Worm (Caenorhabditis elegans): ENCODE measurements around the gene mlt-7.

mlt-7 gene

ce11 chrII:4392526-4393057 lies at the start of gene mlt-7:
mlt-7 (plus strand) TSS chrII:4393007.
- 0 out of 2 replicates have a peak, but pooled peaks have one; percentile 38 for TF ChIP-seq lin-26 (GFP tag; IDR thresholded peaks at IDR 0.05)
- TF ChIP-seq F49E8.2 (tag; optimal IDR thresholded peaks at IDR 0.05; ENCODE audit: insufficient read depth) = no peak

ce11 chrII:4344317-4344716 lies 48.5 kb upstream of the mlt-7 start:
- peak; percentile 84 for TF ChIP-seq zfh-2 (GFP tag; conservative IDR thresholded peaks at IDR 0.05)
- TF ChIP-seq hsf-1 (GFP tag; IDR thresholded peaks at IDR 0.05) = no peak
- no peak for TF ChIP-seq ceh-79 (tag; optimal IDR thresholded peaks at IDR 0.05)

ce11 chrII:4350888-4351287 lies 41.9 kb upstream of the mlt-7 start, which contains the start of gene H20J04.9:
H20J04.9 (plus strand) TSS chrII:4351188.
- TF ChIP-seq lsl-1 (GFP tag; optimal IDR thresholded peaks at IDR 0.05) (no peak), ztf-22 (GFP tag; optimal IDR thresholded peaks at IDR 0.05) (no peak), bed-2 (GFP tag; IDR thresholded peaks at IDR 0.05) (no peak), B0035.1 (tag; optimal IDR thresholded peaks at IDR 0.05) (no peak), mxl-1 (tag; optimal IDR thresholded peaks at IDR 0.05) (no peak)

- TF ChIP-seq ztf-25 (GFP tag; IDR thresholded peaks at IDR 0.05) (no peak), F33H1.4 (GFP tag; IDR thresholded peaks at IDR 0.05) (no peak), bed-1 (GFP tag; IDR thresholded peaks at IDR 0.05) (no peak), F22D6.2 (tag; optimal IDR thresholded peaks at IDR 0.05) (no peak), unc-62 (GFP tag; optimal IDR thresholded peaks at IDR 0.05) (no peak), xnd-1 (tag; optimal IDR thresholded peaks at IDR 0.05) (no peak), F10E7.11 (tag; optimal IDR thresholded peaks at IDR 0.05) (no peak), egrh-3 (GFP tag; IDR thresholded peaks at IDR 0.05) (no peak), tbx-9 (tag; optimal IDR thresholded peaks at IDR 0.05; ENCODE audit: borderline replicate concordance) (no peak), ceh-40 (GFP tag; IDR thresholded peaks at IDR 0.05) (no peak), athp-1 (tag; optimal IDR thresholded peaks at IDR 0.05) (no peak), Y53G8AR.9 (GFP tag; conservative IDR thresholded peaks at IDR 0.05) (no peak), die-1 (tag; optimal IDR thresholded peaks at IDR 0.05) (no peak), F23B12.7 (tag; optimal IDR thresholded peaks at IDR 0.05; ENCODE audit: insufficient read depth) (no peak), chd-7 (tag; optimal IDR thresholded peaks at IDR 0.05) (no peak), dox-1 (GFP tag; IDR thresholded peaks at IDR 0.05) (no peak), nhr-120 (GFP tag; IDR thresholded peaks at IDR 0.05) (no peak), egl-18 (GFP tag; IDR thresholded peaks at IDR 0.05) (no peak), gei-17 (GFP tag; optimal IDR thresholded peaks at IDR 0.05) (no peak)
These were observed 37.6 kb upstream of the mlt-7 start, which contains the start of the genes H20J04.7 and H20J04.1 for ce11 chrII:4355217-4355616. H20J04.7 (minus strand) TSS chrII:4355317. H20J04.1 (plus strand) TSS chrII:4355613.

- TF ChIP-seq dpff-1 (tag; optimal IDR thresholded peaks at IDR 0.05) = no peak
- no peak for TF ChIP-seq snpc-1.1 (tag; optimal IDR thresholded peaks at IDR 0.05; ENCODE audit: insufficient read depth)
- no peak for TF ChIP-seq ceh-91 (GFP tag; IDR thresholded peaks at IDR 0.05)
- no peak for TF ChIP-seq F49E8.2 (tag; optimal IDR thresholded peaks at IDR 0.05; ENCODE audit: insufficient read depth)
- no peak for TF ChIP-seq Y53G8AR.9 (GFP tag; conservative IDR thresholded peaks at IDR 0.05)
- TF ChIP-seq attf-6 (GFP tag; IDR thresholded peaks at IDR 0.05) = no peak
- no peak for TF ChIP-seq hlh-12 (tag; optimal IDR thresholded peaks at IDR 0.05)
- no peak for TF ChIP-seq K12H6.12 (tag; optimal IDR thresholded peaks at IDR 0.05)
- no peak for TF ChIP-seq dpl-1 (GFP tag; optimal IDR thresholded peaks at IDR 0.05)
- TF ChIP-seq Y53F4B.3 (GFP tag; IDR thresholded peaks at IDR 0.05) = no peak
- no peak for TF ChIP-seq Y56A3A.18 (GFP tag; IDR thresholded peaks at IDR 0.05)
- TF ChIP-seq unc-62 (GFP tag; optimal IDR thresholded peaks at IDR 0.05) = no peak
- TF ChIP-seq tbx-9 (tag; optimal IDR thresholded peaks at IDR 0.05; ENCODE audit: borderline replicate concordance) = no peak
These were observed 34.0 kb upstream of the mlt-7 start, which contains the start of gene lat-2 for ce11 chrII:4358765-4359164. lat-2 (plus strand) TSS chrII:4359065.

All from whole organism, young adult.